Worm (Caenorhabditis elegans) whole organism, L4 larva: ENCODE data around the gene clec-227.
A peak's percentile ranks its signal among the peaks of the same experiment; 100 is the strongest.

ENCODE experiments used
- F49E8.2 ChIP-seq: sonication (generic microtip); optimal IDR thresholded peaks from 2 replicates; lab custom pipeline; 2016; ENCODE audit warnings: missing compliant biosample characterization, mild to moderate bottlenecking, missing genetic modification characterization, borderline replicate concordance
- Y48G9A.11 ChIP-seq: fragments of 200-800 bp; sonication (Bioruptor generic); IDR thresholded peaks from 2 replicates; pipeline ENCODE4 v1.3.6; 2022; ENCODE audit warnings: missing genetic modification reagents, missing genetic modification characterization, missing compliant biosample characterization
- Y5F2A.4 ChIP-seq: fragments of 200-800 bp; sonication (Bioruptor generic); optimal IDR thresholded peaks from 2 replicates; lab custom pipeline; 2018; ENCODE audit warnings: mild to moderate bottlenecking, missing genetic modification characterization, missing compliant biosample characterization
- ZK337.2 ChIP-seq: fragments of 200-800 bp; sonication (Bioruptor generic); IDR thresholded peaks from 2 replicates; pipeline ENCODE4 v1.3.6; 2022; ENCODE audit warnings: missing genetic modification reagents, missing genetic modification characterization, missing compliant biosample characterization
- arid-1 ChIP-seq: fragments of 200-800 bp; sonication (Bioruptor generic); conservative IDR thresholded peaks from 2 replicates; pipeline ENCODE4 v1.3.6; 2022; ENCODE audit warnings: missing genetic modification reagents, missing genetic modification characterization, missing compliant biosample characterization
- ceh-32 ChIP-seq: sonication (generic microtip); optimal IDR thresholded peaks from 2 replicates; lab custom pipeline; 2016; ENCODE audit warnings: mild to moderate bottlenecking, missing genetic modification characterization, missing compliant biosample characterization; ENCODE audit not compliant: poor library complexity
- ceh-62 ChIP-seq: sonication (generic microtip); optimal IDR thresholded peaks from 2 replicates; lab custom pipeline; 2017; ENCODE audit warnings: missing biosample characterization, missing genetic modification characterization
- ces-1 ChIP-seq: fragments of 150-350 bp; sonication (generic microtip); optimal IDR thresholded peaks from 4 replicates; lab custom pipeline; 2014; ENCODE audit warnings: missing biosample characterization, missing genetic modification reagents, missing genetic modification characterization
- daf-12 ChIP-seq: fragments of 150-350 bp; optimal IDR thresholded peaks from 2 replicates; lab custom pipeline; 2014; ENCODE audit warnings: missing biosample characterization, missing genetic modification reagents, missing genetic modification characterization
- duxl-1 ChIP-seq: sonication (generic microtip); optimal IDR thresholded peaks from 2 replicates; lab custom pipeline; 2016; ENCODE audit warnings: mild to moderate bottlenecking, missing genetic modification characterization, moderate library complexity, missing compliant biosample characterization; ENCODE audit not compliant: poor library complexity
- fkh-10 ChIP-seq: fragments of 150-350 bp; optimal IDR thresholded peaks from 2 replicates; lab custom pipeline; 2014; ENCODE audit warnings: missing biosample characterization, missing genetic modification reagents, missing genetic modification characterization
- fos-1 ChIP-seq: fragments of 150-350 bp; optimal IDR thresholded peaks from 2 replicates; lab custom pipeline; 2014; ENCODE audit warnings: missing biosample characterization, missing genetic modification characterization
- hlh-11 ChIP-seq: fragments of 200-800 bp; sonication (Bioruptor generic); optimal IDR thresholded peaks from 2 replicates; lab custom pipeline; 2018; ENCODE audit warnings: mild to moderate bottlenecking, missing genetic modification characterization, missing compliant biosample characterization
- lin-38 ChIP-seq: fragments of 200-800 bp; sonication (Bioruptor generic); IDR thresholded peaks from 2 replicates; pipeline ENCODE4 v1.3.6; 2022; ENCODE audit warnings: missing genetic modification reagents, missing genetic modification characterization, missing compliant biosample characterization
- mdt-29 ChIP-seq: fragments of 200-800 bp; sonication (Bioruptor generic); IDR thresholded peaks from 2 replicates; pipeline ENCODE4 v1.3.6; 2022; ENCODE audit warnings: missing genetic modification reagents, missing genetic modification characterization, missing compliant biosample characterization
- nhr-10 ChIP-seq: fragments of 150-350 bp; optimal IDR thresholded peaks from 2 replicates; lab custom pipeline; 2014; ENCODE audit warnings: missing biosample characterization, missing genetic modification characterization
- nhr-102 ChIP-seq: sonication (generic microtip); optimal IDR thresholded peaks from 2 replicates; lab custom pipeline; 2016; ENCODE audit warnings: mild to moderate bottlenecking, missing genetic modification characterization, moderate library complexity, missing compliant biosample characterization
- nhr-25 ChIP-seq: sonication (generic microtip); optimal IDR thresholded peaks from 2 replicates; lab custom pipeline; 2017; ENCODE audit warnings: missing genetic modification characterization, mild to moderate bottlenecking, missing compliant biosample characterization, antibody characterized with exemption, moderate library complexity, borderline replicate concordance; ENCODE audit not compliant: insufficient read depth
- nhr-28 ChIP-seq: fragments of 150-350 bp; optimal IDR thresholded peaks from 2 replicates; lab custom pipeline; 2014; ENCODE audit warnings: missing biosample characterization, missing genetic modification characterization
- nhr-48 ChIP-seq: sonication (generic microtip); optimal IDR thresholded peaks from 2 replicates; lab custom pipeline; 2016; ENCODE audit warnings: mild to moderate bottlenecking, missing genetic modification characterization, missing compliant biosample characterization
- pha-4 ChIP-seq, 2 experiments: fragments of 150-350 bp in 1 of 2; fragments of 200-800 bp in 1 of 2; sonication (Bioruptor generic) in 1 of 2; IDR thresholded peaks in 1 of 2; optimal IDR thresholded peaks in 1 of 2; 2 replicates each; pipeline versions ENCODE4 v1.3.6 to Lab custom; 2014 to 2022; ENCODE audit warnings: missing genetic modification characterization in 2 of 2, missing genetic modification reagents in 2 of 2, missing biosample characterization in 1 of 2, missing compliant biosample characterization in 1 of 2
- rbr-2 ChIP-seq: sonication (generic microtip); optimal IDR thresholded peaks from 2 replicates; lab custom pipeline; 2016; ENCODE audit warnings: missing genotype, missing genetic modification characterization, missing compliant biosample characterization
- sdz-12 ChIP-seq: fragments of 200-800 bp; sonication (Bioruptor generic); optimal IDR thresholded peaks from 2 replicates; lab custom pipeline; 2018; ENCODE audit warnings: mild to moderate bottlenecking, missing genetic modification characterization, missing compliant biosample characterization
- snpc-4 ChIP-seq: fragments of 150-350 bp; optimal IDR thresholded peaks from 2 replicates; lab custom pipeline; 2014; ENCODE audit warnings: missing biosample characterization, missing genetic modification characterization
- spr-3 ChIP-seq: fragments of 200-800 bp; sonication (Bioruptor generic); optimal IDR thresholded peaks from 2 replicates; lab custom pipeline; 2018; ENCODE audit warnings: mild to moderate bottlenecking, missing genetic modification characterization, missing compliant biosample characterization
- tra-1 ChIP-seq: fragments of 200-800 bp; sonication (Bioruptor generic); IDR thresholded peaks from 2 replicates; pipeline ENCODE4 v1.3.6; 2022; ENCODE audit warnings: missing genetic modification reagents, missing genetic modification characterization, missing compliant biosample characterization
- unc-130 ChIP-seq: sonication (generic microtip); optimal IDR thresholded peaks from 2 replicates; lab custom pipeline; 2016; ENCODE audit warnings: missing genetic modification reagents, missing genetic modification characterization, missing compliant biosample characterization
- unc-62 ChIP-seq, 3 experiments: fragments of 150-350 bp in 1 of 3; sonication (generic microtip); optimal IDR thresholded peaks in 2 of 3; peaks in 1 of 3; 1 replicate in 1 of 3; 2 replicates in 2 of 3; lab custom pipeline; 2014 to 2017; ENCODE audit warnings: missing biosample characterization in 3 of 3, missing genetic modification characterization in 3 of 3, missing genetic modification reagents in 3 of 3, missing genotype in 1 of 3
- vab-7 ChIP-seq: fragments of 200-800 bp; sonication (Bioruptor generic); IDR thresholded peaks from 2 replicates; pipeline ENCODE4 v1.3.6; 2022; ENCODE audit warnings: missing genetic modification reagents, missing genetic modification characterization, missing compliant biosample characterization
- zfp-2 ChIP-seq: sonication (generic microtip); optimal IDR thresholded peaks from 2 replicates; lab custom pipeline; 2016; ENCODE audit warnings: mild to moderate bottlenecking, missing genetic modification characterization, missing compliant biosample characterization
- zfp-3 ChIP-seq: fragments of 200-800 bp; sonication (Bioruptor generic); conservative IDR thresholded peaks from 2 replicates; pipeline ENCODE4 v1.3.6; 2022; ENCODE audit warnings: missing genetic modification reagents, missing genetic modification characterization, missing compliant biosample characterization
- ztf-7 ChIP-seq: fragments of 150-350 bp; optimal IDR thresholded peaks from 2 replicates; lab custom pipeline; 2014; ENCODE audit warnings: missing biosample characterization, missing genetic modification characterization

Gene clec-227

ce11 chrV:14519268-14519667 is 46.9 kb downstream of the clec-227 start, which contains the start of gene R02D5.8:
TSS of gene R02D5.8 (minus strand) at chrV:14519368.
- TF ChIP-seq lin-38 (no peak), fos-1 (no peak), spr-3 (GFP tag; lab: Kevin White, UChicago) (no peak), tra-1 (GFP tag; lab: Robert Waterston, UW) (no peak), vab-7 (no peak), nhr-28 (tag; lab: Kevin White, UChicago) (no peak), ceh-32 (no peak), Y5F2A.4 (no peak), nhr-25 (no peak), sdz-12 (GFP tag; lab: Kevin White, UChicago) (no peak), hlh-11 (tag; lab: Kevin White, UChicago) (no peak), unc-130 (GFP tag; lab: Kevin White, UChicago) (no peak), ceh-62 (tag; lab: Kevin White, UChicago) (no peak), pha-4 (GFP tag; IDR thresholded peaks at IDR 0.05; lab: Robert Waterston, UW) (no peak), pha-4 (tag; optimal IDR thresholded peaks at IDR 0.05; lab: Kevin White, UChicago) (no peak), nhr-10 (tag; lab: Kevin White, UChicago) (no peak), ZK337.2 (GFP tag; lab: Robert Waterston, UW) (no peak), rbr-2 (tag; lab: Kevin White, UChicago) (no peak)
- TF ChIP-seq, all 104 proteins: peak for 0

ce11 chrV:14521000-14521399 is 48.7 kb downstream of the clec-227 start, which contains the start of gene C53A5.17:
TSS of gene C53A5.17 (minus strand) at chrV:14521100.
- no peak for TF ChIP-seq nhr-28 (tag; lab: Kevin White, UChicago)
- peak in 1 of 2 experiments; percentile 32 for TF ChIP-seq unc-62 (GFP tag; optimal IDR thresholded peaks at IDR 0.05 in 1 of 2; lab: Kevin White, UChicago)
- TF ChIP-seq unc-62 (tag; optimal IDR thresholded peaks at IDR 0.05; lab: Kevin White, UChicago) = no peak

- TF ChIP-seq nhr-102 (tag; lab: Kevin White, UChicago) (no peak), ces-1 (no peak), nhr-48 (no peak), Y48G9A.11 (GFP tag; lab: Robert Waterston, UW) (no peak), nhr-25 (no peak), unc-130 (GFP tag; lab: Kevin White, UChicago) (no peak), tra-1 (GFP tag; lab: Robert Waterston, UW) (no peak), fkh-10 (GFP tag; lab: Kevin White, UChicago) (no peak), zfp-3 (GFP tag; lab: Robert Waterston, UW) (no peak), spr-3 (GFP tag; lab: Kevin White, UChicago) (no peak), unc-62 (GFP tag; optimal IDR thresholded peaks at IDR 0.05 in 1 of 2; lab: Kevin White, UChicago) (no peak), unc-62 (tag; optimal IDR thresholded peaks at IDR 0.05; lab: Kevin White, UChicago) (no peak), duxl-1 (no peak), lin-38 (no peak), daf-12 (tag; lab: Kevin White, UChicago) (no peak), arid-1 (no peak), ztf-7 (tag; lab: Kevin White, UChicago) (no peak), zfp-2 (no peak), ceh-62 (tag; lab: Kevin White, UChicago) (no peak), mdt-29 (GFP tag; lab: Robert Waterston, UW) (no peak), F49E8.2 (tag; lab: Kevin White, UChicago) (no peak)
Measured at ce11 chrV:14522514-14522913, 50.2 kb downstream of the clec-227 start, which contains the start of gene C53A5.16. TSS of gene C53A5.16 (minus strand) at chrV:14522614.

- TF ChIP-seq snpc-4 (tag; lab: Kevin White, UChicago) (no peak), ztf-7 (tag; lab: Kevin White, UChicago) (no peak)
Measured at ce11 chrV:14523105-14523504, 50.8 kb downstream of the clec-227 start, which contains the start of gene C53A5.2. TSS of gene C53A5.2 (minus strand) at chrV:14523205.
